Fruit fly (Drosophila melanogaster) whole organism, embryonic: ENCODE measurements around the gene CG2059.

ENCODE experiments used
- CG10321 ChIP-seq: fragments of 200-800 bp; sonication (Bioruptor generic); IDR thresholded peaks from 2 replicates; pipeline ENCODE4 v1.3.6; 2022; ENCODE audit warnings: missing biosample characterization, missing genetic modification characterization
- CG10543 ChIP-seq: fragments of 200-800 bp; sonication (Bioruptor generic); optimal IDR thresholded peaks from 3 replicates; lab custom pipeline; 2017; ENCODE audit warnings: missing biosample characterization, mild to moderate bottlenecking, missing genetic modification characterization, moderate library complexity
- CG11247 ChIP-seq: fragments of 200-800 bp; sonication (Bioruptor generic); IDR thresholded peaks from 2 replicates; pipeline ENCODE4 v1.3.6; 2022; ENCODE audit warnings: missing biosample characterization, missing genetic modification characterization
- CG11398 ChIP-seq: fragments of 200-800 bp; sonication (Bioruptor generic); optimal IDR thresholded peaks from 2 replicates; lab custom pipeline; 2016; ENCODE audit warnings: missing biosample characterization, missing genetic modification characterization
- CG12659 ChIP-seq: fragments of 200-800 bp; sonication (Bioruptor generic); optimal IDR thresholded peaks from 3 replicates; lab custom pipeline; 2017; ENCODE audit warnings: mild to moderate bottlenecking, missing biosample characterization, missing genetic modification reagents, missing genetic modification characterization
- CG12942 ChIP-seq: fragments of 200-800 bp; sonication (Bioruptor generic); optimal IDR thresholded peaks from 3 replicates; lab custom pipeline; 2016; ENCODE audit warnings: missing biosample characterization, missing genetic modification characterization
- CG14667 ChIP-seq: fragments of 200-800 bp; sonication (Bioruptor generic); IDR thresholded peaks from 2 replicates; pipeline ENCODE4 v1.3.6; 2022; ENCODE audit warnings: missing biosample characterization, missing genetic modification characterization
- CG16863 ChIP-seq: fragments of 200-800 bp; sonication (Bioruptor generic); optimal IDR thresholded peaks from 3 replicates; lab custom pipeline; 2016; ENCODE audit warnings: missing biosample characterization, missing genetic modification characterization
- CG17568 ChIP-seq: fragments of 200-800 bp; sonication (Bioruptor generic); optimal IDR thresholded peaks from 2 replicates; lab custom pipeline; 2018; ENCODE audit warnings: missing biosample characterization, mild to moderate bottlenecking, missing genetic modification characterization, moderate library complexity
- CG18262 ChIP-seq: fragments of 200-800 bp; optimal IDR thresholded peaks from 3 replicates; lab custom pipeline; 2019; ENCODE audit warnings: missing biosample characterization, mild to moderate bottlenecking, missing genetic modification characterization, moderate library complexity
- CG18619 ChIP-seq: fragments of 200-800 bp; sonication (Bioruptor generic); optimal IDR thresholded peaks from 3 replicates; lab custom pipeline; 2017; ENCODE audit warnings: missing biosample characterization, mild to moderate bottlenecking, missing genetic modification characterization
- CG2120 ChIP-seq: fragments of 200-800 bp; sonication (Bioruptor generic); optimal IDR thresholded peaks from 3 replicates; lab custom pipeline; 2016; ENCODE audit warnings: missing biosample characterization, missing genetic modification characterization
- CG2875 ChIP-seq: fragments of 200-800 bp; sonication (Bioruptor generic); optimal IDR thresholded peaks from 2 replicates; lab custom pipeline; 2017; ENCODE audit warnings: missing biosample characterization, mild to moderate bottlenecking, missing genetic modification characterization, missing genetic modification reagents
- CG30403 ChIP-seq: fragments of 200-800 bp; sonication (Bioruptor generic); optimal IDR thresholded peaks from 3 replicates; lab custom pipeline; 2016; ENCODE audit warnings: missing biosample characterization, missing genetic modification characterization
- CG31441 ChIP-seq: fragments of 200-800 bp; sonication (Bioruptor generic); IDR thresholded peaks from 2 replicates; pipeline ENCODE4 v1.3.6; 2022; ENCODE audit warnings: missing biosample characterization, missing genetic modification characterization
- CG3163 ChIP-seq: fragments of 200-800 bp; sonication (Bioruptor generic); optimal IDR thresholded peaks from 3 replicates; lab custom pipeline; 2016; ENCODE audit warnings: missing biosample characterization, missing genetic modification characterization
- CG3838 ChIP-seq: fragments of 200-800 bp; sonication (Bioruptor generic); optimal IDR thresholded peaks from 3 replicates; lab custom pipeline; 2016; ENCODE audit warnings: missing biosample characterization, missing genetic modification characterization
- CG4328 ChIP-seq: fragments of 200-800 bp; sonication (Bioruptor generic); optimal IDR thresholded peaks from 3 replicates; lab custom pipeline; 2017; ENCODE audit warnings: missing biosample characterization, missing genetic modification reagents, missing genetic modification characterization
- CG4820 ChIP-seq: fragments of 200-800 bp; sonication (Bioruptor generic); optimal IDR thresholded peaks from 3 replicates; lab custom pipeline; 2016; ENCODE audit warnings: missing biosample characterization, missing genetic modification characterization
- CG7556 ChIP-seq: fragments of 200-800 bp; sonication (Bioruptor generic); optimal IDR thresholded peaks from 2 replicates; lab custom pipeline; 2017; ENCODE audit warnings: missing biosample characterization, mild to moderate bottlenecking, missing genetic modification characterization
- CG7839 ChIP-seq: fragments of 200-800 bp; sonication (Bioruptor generic); optimal IDR thresholded peaks from 3 replicates; lab custom pipeline; 2018; ENCODE audit warnings: missing biosample characterization, mild to moderate bottlenecking, missing genetic modification characterization, moderate library complexity
- CG8281 ChIP-seq: fragments of 200-800 bp; sonication (Bioruptor generic); optimal IDR thresholded peaks from 2 replicates; lab custom pipeline; 2018; ENCODE audit warnings: missing biosample characterization, mild to moderate bottlenecking, missing genetic modification characterization, moderate library complexity
- D19A ChIP-seq: fragments of 200-800 bp; optimal IDR thresholded peaks from 3 replicates; lab custom pipeline; 2019; ENCODE audit warnings: missing biosample characterization, mild to moderate bottlenecking, missing genetic modification characterization, moderate library complexity
- Dek ChIP-seq: fragments of 200-800 bp; sonication (Bioruptor generic); optimal IDR thresholded peaks from 3 replicates; lab custom pipeline; 2019; ENCODE audit warnings: missing biosample characterization, mild to moderate bottlenecking, missing genetic modification characterization, moderate library complexity
- Dref ChIP-seq: fragments of 200-800 bp; sonication (Bioruptor generic); IDR thresholded peaks from 2 replicates; pipeline ENCODE4 v1.3.6; 2022; ENCODE audit warnings: missing biosample characterization, missing genetic modification characterization
- Lhr ChIP-seq: fragments of 200-800 bp; sonication (Bioruptor generic); optimal IDR thresholded peaks from 3 replicates; lab custom pipeline; 2017; ENCODE audit warnings: mild to moderate bottlenecking, missing biosample characterization, missing genetic modification reagents, missing genetic modification characterization
- Mrtf ChIP-seq: fragments of 200-800 bp; sonication (Bioruptor generic); IDR thresholded peaks from 3 replicates; pipeline ENCODE4 v1.3.6; 2022; ENCODE audit warnings: missing biosample characterization, missing genetic modification characterization
- NFAT ChIP-seq: fragments of 200-800 bp; sonication (Bioruptor generic); IDR thresholded peaks from 2 replicates; pipeline ENCODE4 v1.3.6; 2022; ENCODE audit warnings: missing biosample characterization, missing genetic modification characterization
- Sox102F ChIP-seq: fragments of 200-800 bp; sonication (Bioruptor generic); optimal IDR thresholded peaks from 2 replicates; lab custom pipeline; 2018; ENCODE audit warnings: missing biosample characterization, mild to moderate bottlenecking, missing genetic modification characterization, moderate library complexity
- Tbp ChIP-seq: fragments of >200 bp; optimal IDR thresholded peaks from 2 replicates; lab custom pipeline; 2018; ENCODE audit warnings: missing biosample characterization, missing genetic modification characterization
- aop ChIP-seq: fragments of 200-800 bp; sonication (Bioruptor generic); IDR thresholded peaks from 2 replicates; pipeline ENCODE4 v1.3.6; 2022; ENCODE audit warnings: missing biosample characterization, missing genetic modification characterization
- bowl ChIP-seq: fragments of 200-800 bp; sonication (Bioruptor generic); IDR thresholded peaks from 2 replicates; pipeline ENCODE4 v1.3.6; 2022; ENCODE audit warnings: missing biosample characterization, missing genetic modification characterization
- chm ChIP-seq: fragments of 200-800 bp; sonication (Bioruptor generic); IDR thresholded peaks from 2 replicates; pipeline ENCODE4 v1.3.6; 2022; ENCODE audit warnings: missing biosample characterization, missing genetic modification characterization
- da ChIP-seq: fragments of 200-800 bp; sonication (Bioruptor generic); optimal IDR thresholded peaks from 2 replicates; lab custom pipeline; 2016; ENCODE audit warnings: missing biosample characterization, missing genetic modification characterization
- dati ChIP-seq: fragments of 200-800 bp; sonication (Bioruptor generic); IDR thresholded peaks from 2 replicates; pipeline ENCODE4 v1.3.6; 2022; ENCODE audit warnings: missing biosample characterization, missing genetic modification characterization
- dm ChIP-seq: fragments of 200-800 bp; sonication (Bioruptor generic); optimal IDR thresholded peaks from 3 replicates; lab custom pipeline; 2016; ENCODE audit warnings: missing biosample characterization, missing genetic modification characterization
- fu2 ChIP-seq: fragments of 200-800 bp; sonication (Bioruptor generic); optimal IDR thresholded peaks from 2 replicates; lab custom pipeline; 2016; ENCODE audit warnings: missing biosample characterization, missing genetic modification characterization
- gt ChIP-seq: fragments of 200-800 bp; sonication (Bioruptor generic); IDR thresholded peaks from 2 replicates; pipeline ENCODE4 v1.3.6; 2022; ENCODE audit warnings: missing biosample characterization, missing genetic modification characterization
- hth ChIP-seq: fragments of >200 bp; optimal IDR thresholded peaks from 2 replicates; lab custom pipeline; 2017; ENCODE audit warnings: inconsistent platforms
- p53 ChIP-seq: fragments of 200-800 bp; sonication (Bioruptor generic); optimal IDR thresholded peaks from 2 replicates; lab custom pipeline; 2016; ENCODE audit warnings: missing biosample characterization, missing genetic modification characterization
- pan ChIP-seq, 4 experiments: fragments of >200 bp in 3 of 4; fragments of 200-800 bp in 1 of 4; sonication (Bioruptor generic) in 1 of 4; optimal IDR thresholded peaks in 3 of 4; IDR thresholded peaks in 1 of 4; 2 replicates each; pipeline versions ENCODE4 v1.3.6 to Lab custom; 2017 to 2022; ENCODE audit warnings: missing biosample characterization in 2 of 4, missing genetic modification characterization in 2 of 4, mixed read lengths in 1 of 4
- pb ChIP-seq: fragments of 200-800 bp; sonication (Bioruptor generic); optimal IDR thresholded peaks from 3 replicates; lab custom pipeline; 2016; ENCODE audit warnings: missing biosample characterization, missing genetic modification characterization
- pita ChIP-seq: fragments of 200-800 bp; sonication (Bioruptor generic); optimal IDR thresholded peaks from 2 replicates; lab custom pipeline; 2017; ENCODE audit warnings: missing biosample characterization, mild to moderate bottlenecking, missing genetic modification characterization
- pzg ChIP-seq: fragments of 200-800 bp; sonication (Bioruptor generic); optimal IDR thresholded peaks from 3 replicates; lab custom pipeline; 2018; ENCODE audit warnings: missing biosample characterization, mild to moderate bottlenecking, missing genetic modification characterization, moderate library complexity
- repo ChIP-seq: fragments of 200-800 bp; sonication (Bioruptor generic); optimal IDR thresholded peaks from 2 replicates; lab custom pipeline; 2016; ENCODE audit warnings: missing biosample characterization, missing genetic modification characterization
- salm ChIP-seq: fragments of 200-800 bp; sonication (Bioruptor generic); optimal IDR thresholded peaks from 2 replicates; lab custom pipeline; 2018; ENCODE audit warnings: missing biosample characterization, mild to moderate bottlenecking, missing genetic modification characterization
- so ChIP-seq: fragments of 200-800 bp; sonication (Bioruptor generic); IDR thresholded peaks from 3 replicates; pipeline ENCODE4 v1.3.6; 2022; ENCODE audit warnings: missing biosample characterization, missing genetic modification characterization
- tgo ChIP-seq: fragments of 200-800 bp; sonication (Bioruptor generic); IDR thresholded peaks from 3 replicates; pipeline ENCODE4 v1.3.6; 2022; ENCODE audit warnings: missing biosample characterization, missing genetic modification characterization
- zfh2 ChIP-seq: fragments of 200-800 bp; sonication (Bioruptor generic); optimal IDR thresholded peaks from 2 replicates; lab custom pipeline; 2016; ENCODE audit warnings: missing biosample characterization, missing genetic modification characterization

CG2059 gene

DNA sequence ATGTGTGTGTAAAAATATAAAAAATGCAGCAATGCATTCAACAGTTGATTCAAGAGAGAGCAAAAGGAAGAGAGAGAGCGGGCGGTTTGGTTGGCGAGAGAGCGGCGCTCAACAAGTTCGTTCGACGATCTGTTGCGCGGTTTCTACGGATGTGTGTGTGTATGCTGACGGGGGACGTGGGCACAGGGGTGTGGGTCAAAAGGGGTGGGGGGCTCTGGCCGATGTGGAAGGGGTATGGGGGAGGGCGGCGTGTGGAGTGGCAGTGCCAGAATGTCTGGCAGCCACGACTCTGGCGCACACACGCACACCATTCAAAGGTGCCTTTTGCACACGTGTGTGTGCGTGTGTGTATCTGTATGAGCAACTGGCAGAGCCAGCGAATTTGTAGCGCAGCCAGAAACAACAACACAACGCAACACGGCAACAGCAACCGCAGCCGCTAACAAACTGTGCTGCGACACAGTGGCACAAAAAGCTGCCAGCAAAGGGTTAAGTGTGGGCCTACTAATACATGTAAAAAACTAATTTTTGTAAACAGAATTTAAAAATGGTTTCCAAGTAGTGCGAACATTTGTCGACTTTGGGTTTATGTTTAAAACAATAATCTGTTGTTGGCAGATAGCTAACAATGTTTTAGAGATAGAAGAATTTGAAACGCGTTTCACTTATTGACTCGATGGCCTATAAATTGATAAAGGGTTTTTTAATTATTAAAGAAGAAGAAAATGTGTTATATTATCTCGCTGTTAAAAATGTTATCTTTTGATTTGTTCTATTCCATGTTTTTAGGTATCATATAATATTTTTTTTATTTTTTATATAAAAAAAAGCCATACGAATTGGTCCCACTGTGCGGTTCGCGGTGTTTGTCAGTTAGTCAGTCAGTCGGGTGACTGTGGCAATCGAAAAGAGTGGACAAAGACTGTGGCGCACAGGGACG, 20.6 kb downstream of the CG2059 start (continued):
- peak; percentile 95 for TF ChIP-seq CG30403 (GFP tag; lab: Kevin White, UChicago)
- TF ChIP-seq CG10543 = peak; percentile 84
- TF ChIP-seq pzg (GFP tag; lab: Kevin White, UChicago) = no peak
- no peak; the same call in 1 of the 2 replicates for TF ChIP-seq bowl (GFP tag; lab: Robert Waterston, UW)
- peak; percentile 12 for TF ChIP-seq da (GFP tag; lab: Kevin White, UChicago)
- no peak; the same call in none of the 2 replicates for TF ChIP-seq CG11247 (GFP tag; lab: Robert Waterston, UW)
- TF ChIP-seq salm = peak; percentile 84
- TF ChIP-seq CG4328 (GFP tag; lab: Kevin White, UChicago) = peak; percentile 91
- TF ChIP-seq aop = no peak
- TF ChIP-seq Dref (GFP tag; lab: Robert Waterston, UW) = no peak
- TF ChIP-seq CG3163 (GFP tag; lab: Kevin White, UChicago) = no peak
- TF ChIP-seq CG11398 (GFP tag; lab: Kevin White, UChicago) = peak; percentile 64
- TF ChIP-seq so = peak; percentile 72; the same call in 2 of the 3 replicates
- peak; percentile 8 for TF ChIP-seq p53 (GFP tag; lab: Kevin White, UChicago)
- peak; percentile 94 for TF ChIP-seq CG7839
- peak; percentile 80 for TF ChIP-seq fu2 (GFP tag; lab: Kevin White, UChicago)
- TF ChIP-seq CG31441 = peak; percentile 97
- TF ChIP-seq CG18619 (GFP tag; lab: Kevin White, UChicago) = peak; percentile 97
- peak; percentile 87 for TF ChIP-seq CG2120 (GFP tag; lab: Kevin White, UChicago)
- 0 out of 2 replicates have a peak, but pooled peaks have one; percentile 25 for TF ChIP-seq gt (GFP tag; lab: Robert Waterston, UW)
- peak; percentile 84 for TF ChIP-seq CG16863 (GFP tag; lab: Kevin White, UChicago)
- no peak for TF ChIP-seq pita (GFP tag; lab: Kevin White, UChicago)
- TF ChIP-seq pan (optimal IDR thresholded peaks at IDR 0.05; lab: Kevin White, UChicago) = no peak
- peak in 1 of 2 experiments; percentile 56 for TF ChIP-seq pan (GFP tag; optimal IDR thresholded peaks at IDR 0.05 in 1 of 2, IDR thresholded peaks at IDR 0.05 in 1 of 2)
- TF ChIP-seq CG10321 (GFP tag; lab: Robert Waterston, UW) = no peak
- TF ChIP-seq CG7556 (GFP tag; lab: Kevin White, UChicago) = peak; percentile 98
- TF ChIP-seq dati (GFP tag; lab: Robert Waterston, UW) = 0 out of 2 replicates have a peak, but pooled peaks have one; percentile 21
- peak; percentile 83 for TF ChIP-seq zfh2 (GFP tag; lab: Kevin White, UChicago)
- peak; percentile 67; the same call in 2 of the 3 replicates for TF ChIP-seq Mrtf (GFP tag; lab: Robert Waterston, UW)
- TF ChIP-seq dm (GFP tag; lab: Kevin White, UChicago) = peak; percentile 71
- TF ChIP-seq chm (GFP tag; lab: Robert Waterston, UW) = no peak
- peak; percentile 92 for TF ChIP-seq CG2875 (GFP tag; lab: Kevin White, UChicago)
- TF ChIP-seq CG17568 (GFP tag; lab: Kevin White, UChicago) = peak; percentile 61
- TF ChIP-seq Sox102F (GFP tag; lab: Kevin White, UChicago) = peak; percentile 95
- peak; percentile 79 for TF ChIP-seq tgo (GFP tag; lab: Robert Waterston, UW)
- TF ChIP-seq D19A (tag; lab: Kevin White, UChicago) = peak; percentile 93
- peak; percentile 87 for TF ChIP-seq Dek (tag; lab: Kevin White, UChicago)
- TF ChIP-seq CG3838 (GFP tag; lab: Kevin White, UChicago) = peak; percentile 61
- TF ChIP-seq Tbp = no peak
- TF ChIP-seq NFAT (GFP tag; lab: Robert Waterston, UW) = peak; percentile 39
- no peak for TF ChIP-seq hth (lab: Kevin White, UChicago)
- peak; percentile 97 for TF ChIP-seq CG12659 (GFP tag; lab: Kevin White, UChicago)
- peak; percentile 76 for TF ChIP-seq CG8281 (tag; lab: Kevin White, UChicago)
- peak; percentile 49 for TF ChIP-seq repo (GFP tag; lab: Kevin White, UChicago)
- peak; percentile 70 for TF ChIP-seq Lhr (GFP tag; lab: Kevin White, UChicago)
- TF ChIP-seq pb = peak; percentile 51
- peak; percentile 74 for TF ChIP-seq CG14667 (GFP tag; lab: Robert Waterston, UW)
- TF ChIP-seq CG4820 (GFP tag; lab: Kevin White, UChicago) = peak; percentile 93
- peak; percentile 99 for TF ChIP-seq CG18262 (tag; lab: Kevin White, UChicago)
- TF ChIP-seq CG12942 (GFP tag; lab: Kevin White, UChicago) = peak; percentile 75
